Worm (Caenorhabditis elegans): Measurements from ENCODE around the gene rpc-11.
"Not testable (repeated sequence)": the region's sequence is repeated elsewhere in the genome, so short reads cannot be mapped to it uniquely, and the experiment has no call there.

DNA sequence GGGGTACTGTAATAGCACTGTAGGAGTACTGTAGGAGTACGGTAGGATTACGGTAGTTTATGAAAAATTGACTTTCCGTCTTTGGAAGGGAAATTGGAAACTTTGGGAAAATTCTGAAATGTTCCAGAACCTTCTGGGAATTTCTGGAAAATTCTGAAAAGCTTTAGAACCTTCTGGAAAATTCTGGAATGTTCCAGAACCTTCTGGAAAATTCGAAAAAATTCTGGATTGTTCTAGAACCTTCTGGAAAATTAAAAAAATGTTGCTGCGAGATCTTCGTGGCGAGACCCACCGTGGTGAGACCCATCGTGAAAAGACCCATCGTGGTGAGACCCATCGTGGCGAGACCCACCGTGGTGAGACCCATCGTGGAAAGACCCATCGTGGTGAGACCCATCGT is 30.3 kb upstream of the rpc-11 start:
- not testable (repeated sequence) for TF ChIP-seq nhr-10 (tag; optimal IDR thresholded peaks at IDR 0.05); pha-4 (GFP tag; IDR thresholded peaks at IDR 0.05); pha-4 (tag; optimal IDR thresholded peaks at IDR 0.05); jun-1 (tag; optimal IDR thresholded peaks at IDR 0.05); pqm-1 (tag; optimal IDR thresholded peaks at IDR 0.05); F26F4.8 (GFP tag; conservative IDR thresholded peaks at IDR 0.05); unc-39 (tag; optimal IDR thresholded peaks at IDR 0.05); nhr-76 (tag; optimal IDR thresholded peaks at IDR 0.05); tag-97 (GFP tag; IDR thresholded peaks at IDR 0.05); ama-1 (optimal IDR thresholded peaks at IDR 0.05); ceh-82 (tag; optimal IDR thresholded peaks at IDR 0.05); snpc-4 (tag; optimal IDR thresholded peaks at IDR 0.05); nhr-11 (tag; optimal IDR thresholded peaks at IDR 0.05)
